Worm (Caenorhabditis elegans): Measurements from ENCODE around the gene gst-13.

Gene gst-13

DNA sequence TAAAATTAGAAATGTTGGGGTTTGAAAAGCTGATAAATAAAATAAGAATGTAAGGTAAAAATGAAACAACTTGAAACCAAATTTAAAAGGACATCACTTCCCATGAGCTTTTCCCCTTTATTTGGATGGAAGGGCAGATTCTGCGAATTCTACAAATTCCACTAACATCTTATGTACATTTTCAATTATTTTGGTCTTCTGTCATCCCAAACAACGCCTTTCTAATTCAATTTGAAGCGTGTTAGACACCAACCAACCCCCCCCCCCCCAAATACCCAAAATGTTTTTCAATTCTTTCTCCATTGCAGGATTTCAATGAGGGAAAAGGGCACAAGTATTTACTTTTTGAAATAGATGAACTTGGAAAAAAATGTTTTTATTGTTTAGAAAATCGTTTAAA is 34.4 kb downstream of the gst-13 start:
- TF ChIP-seq nhr-111 (GFP tag; optimal IDR thresholded peaks at IDR 0.05) (no peak), aha-1 (tag) (peak; percentile 64), tag-97 (GFP tag; IDR thresholded peaks at IDR 0.05) (no peak), php-3 (GFP tag; IDR thresholded peaks at IDR 0.05) (no peak), fos-1 (tag; optimal IDR thresholded peaks at IDR 0.05) (no peak), F26F4.8 (GFP tag; conservative IDR thresholded peaks at IDR 0.05) (no peak), lin-39 (tag; optimal IDR thresholded peaks at IDR 0.05) (no peak)

ce11 chrII:9266252-9266651 is 35.0 kb downstream of the gst-13 start:
- TF ChIP-seq T20F7.1 (GFP tag; optimal IDR thresholded peaks at IDR 0.05) (no peak), nhr-111 (GFP tag; optimal IDR thresholded peaks at IDR 0.05) (no peak), lsy-2 (tag; optimal IDR thresholded peaks at IDR 0.05) (no peak), nhr-6 (tag; optimal IDR thresholded peaks at IDR 0.05) (no peak), snpc-4 (tag; optimal IDR thresholded peaks at IDR 0.05) (no peak), ceh-62 (tag; optimal IDR thresholded peaks at IDR 0.05) (no peak), ZK546.5 (tag; optimal IDR thresholded peaks at IDR 0.05) (no peak), lir-3 (tag; optimal IDR thresholded peaks at IDR 0.05) (no peak)

- TF ChIP-seq F26F4.8 (GFP tag; conservative IDR thresholded peaks at IDR 0.05) (no peak), unc-62 (GFP tag; optimal IDR thresholded peaks at IDR 0.05 in 1 of 2) (peak in 1 of 2 experiments; percentile 17), unc-62 (tag; optimal IDR thresholded peaks at IDR 0.05) (no peak)
Observed at ce11 chrII:9266755-9267154, 35.5 kb downstream of the gst-13 start, which contains the start of gene C01G6.2. Gene C01G6.2, plus strand, starts transcription at chrII:9267055.

DNA sequence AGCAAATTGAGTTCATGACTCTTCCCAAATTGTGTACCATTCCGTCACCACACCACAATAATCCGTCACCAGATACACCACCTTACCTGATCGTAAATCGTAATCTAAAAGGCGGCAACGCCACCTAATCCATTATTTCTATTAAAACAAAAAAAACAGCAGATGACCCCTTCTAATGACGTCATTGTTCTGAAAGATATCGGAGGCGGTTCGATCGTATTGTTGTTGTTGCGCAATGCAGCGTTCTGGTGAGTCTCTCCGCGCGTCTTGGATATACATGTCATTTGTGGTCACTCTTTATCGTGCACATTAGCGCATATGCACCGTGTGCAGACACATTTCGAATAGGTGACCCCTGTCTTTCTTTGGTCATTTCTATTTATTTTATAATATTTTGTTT is 37.7 kb downstream of the gst-13 start:
- no peak for TF ChIP-seq dve-1 (tag; optimal IDR thresholded peaks at IDR 0.05; ENCODE audit: insufficient read depth)
- peak in 1 of 2 experiments; percentile 30 for TF ChIP-seq unc-62 (GFP tag; optimal IDR thresholded peaks at IDR 0.05 in 1 of 2)
- no peak for TF ChIP-seq unc-62 (tag; optimal IDR thresholded peaks at IDR 0.05)

ce11 chrII:9269588-9269987 is 38.3 kb downstream of the gst-13 start, which contains the start of gene C01G6.3:
Gene C01G6.3, plus strand, starts transcription at chrII:9269888.
- no peak for TF ChIP-seq nhr-76 (tag; optimal IDR thresholded peaks at IDR 0.05)
- TF ChIP-seq nhr-41 (GFP tag; IDR thresholded peaks at IDR 0.05): no peak
- no peak for TF ChIP-seq tra-1 (GFP tag; IDR thresholded peaks at IDR 0.05)
- TF ChIP-seq skn-1 (tag; optimal IDR thresholded peaks at IDR 0.05): no peak
- TF ChIP-seq nhr-237 (tag; optimal IDR thresholded peaks at IDR 0.05): no peak
- no peak for TF ChIP-seq hif-1 (tag; optimal IDR thresholded peaks at IDR 0.05)
- no peak for TF ChIP-seq ceh-44 (GFP tag; IDR thresholded peaks at IDR 0.05)
- no peak for TF ChIP-seq ztf-11 (tag; optimal IDR thresholded peaks at IDR 0.05)
- no peak for TF ChIP-seq F26F4.8 (GFP tag; conservative IDR thresholded peaks at IDR 0.05)

DNA sequence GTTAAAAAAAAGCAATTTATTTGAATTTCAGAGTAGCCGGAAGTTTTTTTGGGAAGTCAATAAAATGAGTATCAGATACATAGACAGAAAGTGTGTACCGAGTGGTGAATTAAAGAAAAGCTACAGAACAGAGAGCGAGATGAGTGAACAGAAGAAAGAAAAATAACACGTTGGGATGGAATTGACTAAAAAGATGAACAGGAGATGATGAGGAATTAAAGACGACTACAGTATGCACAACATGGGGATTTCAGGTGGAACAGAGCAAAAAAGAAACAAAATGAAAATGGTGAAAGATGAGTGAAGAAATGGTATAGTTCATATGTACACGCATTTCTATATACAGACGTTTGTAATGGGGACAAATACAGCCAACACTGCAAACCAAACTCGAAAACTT is 40.0 kb downstream of the gst-13 start:
- TF ChIP-seq hlh-11 (tag; optimal IDR thresholded peaks at IDR 0.05): no peak
- peak in 1 of 2 experiments; percentile 92 for TF ChIP-seq unc-62 (GFP tag; optimal IDR thresholded peaks at IDR 0.05 in 1 of 2)
- no peak for TF ChIP-seq unc-62 (tag; optimal IDR thresholded peaks at IDR 0.05)

DNA sequence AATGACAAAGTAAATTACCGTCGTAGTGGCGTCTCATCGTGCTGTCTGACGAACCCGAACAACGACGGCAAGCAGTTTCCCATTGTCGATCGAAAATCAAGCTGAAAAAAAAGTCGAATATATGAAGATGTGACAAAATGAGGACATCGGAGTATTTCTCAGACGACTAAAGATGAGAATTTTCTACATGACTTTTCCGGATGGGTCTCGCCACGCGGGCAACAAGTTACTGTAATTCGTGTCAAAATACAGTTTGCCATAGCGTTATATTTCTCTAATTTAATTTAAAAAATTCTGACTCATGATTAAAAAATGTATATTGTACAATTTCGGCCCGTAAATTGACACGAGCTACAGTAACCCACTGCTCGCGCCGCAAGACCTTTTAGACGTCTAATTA is 41.7 kb downstream of the gst-13 start, which contains the start of gene C01G6.4:
TSS of gene C01G6.4 (minus strand) at position 101 of the 400 bp plus-strand sequence.
- TF ChIP-seq sdz-12 (GFP tag; optimal IDR thresholded peaks at IDR 0.05) (no peak), daf-16 (GFP tag; optimal IDR thresholded peaks at IDR 0.05) (no peak), daf-16 (tag; optimal IDR thresholded peaks at IDR 0.05) (no peak), ceh-28 (tag; optimal IDR thresholded peaks at IDR 0.05) (no peak), madf-5 (GFP tag; IDR thresholded peaks at IDR 0.05) (no peak), mes-2 (tag; optimal IDR thresholded peaks at IDR 0.05; ENCODE audit: poor library complexity, severe bottlenecking) (no peak), aha-1 (tag) (peak; percentile 68)

Measured in whole organism, L4 larva.